Fruit fly (Drosophila melanogaster) whole organism, embryonic: Measurements from ENCODE around the gene TwdlF.

ENCODE experiments used
- B-H2 ChIP-seq: fragments of 200-800 bp; sonication (Bioruptor generic); optimal IDR thresholded peaks from 2 replicates; lab custom pipeline; 2018; ENCODE audit warnings: missing biosample characterization, mild to moderate bottlenecking, missing genetic modification characterization
- CG1233 ChIP-seq: fragments of 200-800 bp; sonication (Bioruptor generic); optimal IDR thresholded peaks from 4 replicates; lab custom pipeline; 2018; ENCODE audit warnings: missing biosample characterization, mild to moderate bottlenecking, missing genetic modification characterization
- CG13894 ChIP-seq: fragments of 200-800 bp; sonication (Bioruptor generic); optimal IDR thresholded peaks from 3 replicates; lab custom pipeline; 2018; ENCODE audit warnings: missing biosample characterization, mild to moderate bottlenecking, missing genetic modification characterization, moderate library complexity
- CG15269 ChIP-seq: fragments of 200-800 bp; sonication (Bioruptor generic); optimal IDR thresholded peaks from 2 replicates; lab custom pipeline; 2018; ENCODE audit warnings: missing biosample characterization, mild to moderate bottlenecking, missing genetic modification characterization, moderate library complexity
- CG15514 ChIP-seq: fragments of 200-800 bp; sonication (Bioruptor generic); optimal IDR thresholded peaks from 3 replicates; lab custom pipeline; 2017; ENCODE audit warnings: missing biosample characterization, missing genetic modification characterization, mild to moderate bottlenecking, moderate library complexity, missing genetic modification reagents
- CG17328 ChIP-seq: fragments of 200-800 bp; sonication (Bioruptor generic); IDR thresholded peaks from 2 replicates; pipeline ENCODE4 v1.3.6; 2022; ENCODE audit warnings: missing biosample characterization, missing genetic modification characterization
- CG17359 ChIP-seq: fragments of 200-800 bp; sonication (Bioruptor generic); optimal IDR thresholded peaks from 3 replicates; lab custom pipeline; 2018; ENCODE audit warnings: missing biosample characterization, mild to moderate bottlenecking, missing genetic modification characterization, moderate library complexity
- CG1792 ChIP-seq: fragments of 200-800 bp; sonication (Bioruptor generic); optimal IDR thresholded peaks from 2 replicates; lab custom pipeline; 2016; ENCODE audit warnings: missing biosample characterization, missing genetic modification characterization
- CG18599 ChIP-seq: fragments of 200-800 bp; sonication (Bioruptor generic); optimal IDR thresholded peaks from 3 replicates; lab custom pipeline; 2017; ENCODE audit warnings: missing biosample characterization, missing genetic modification characterization, mild to moderate bottlenecking, moderate library complexity, missing genetic modification reagents
- CG2129 ChIP-seq: fragments of 200-800 bp; sonication (Bioruptor generic); IDR thresholded peaks from 2 replicates; pipeline ENCODE4 v1.3.6; 2022; ENCODE audit warnings: missing biosample characterization, missing genetic modification characterization; ENCODE audit not compliant: partially characterized antibody
- CG2202 ChIP-seq: fragments of 200-800 bp; sonication (Bioruptor generic); optimal IDR thresholded peaks from 2 replicates; lab custom pipeline; 2018; ENCODE audit warnings: missing biosample characterization, mild to moderate bottlenecking, missing genetic modification characterization
- CG32532 ChIP-seq: fragments of 200-800 bp; sonication (Bioruptor generic); IDR thresholded peaks from 2 replicates; pipeline ENCODE4 v1.3.6; 2022; ENCODE audit warnings: missing biosample characterization, missing genetic modification characterization
- CG5953 ChIP-seq: fragments of 200-800 bp; sonication (Bioruptor generic); IDR thresholded peaks from 2 replicates; pipeline ENCODE4 v1.3.6; 2022; ENCODE audit warnings: missing biosample characterization, missing genetic modification characterization
- CG7786 ChIP-seq: fragments of 200-800 bp; sonication (Bioruptor generic); optimal IDR thresholded peaks from 2 replicates; lab custom pipeline; 2016; ENCODE audit warnings: missing biosample characterization, missing genetic modification characterization
- CG9932 ChIP-seq: fragments of 200-800 bp; sonication (Bioruptor generic); IDR thresholded peaks from 2 replicates; pipeline ENCODE4 v1.3.6; 2022; ENCODE audit warnings: missing biosample characterization, missing genetic modification characterization
- Chrac-16 ChIP-seq: fragments of 200-800 bp; sonication (Bioruptor generic); optimal IDR thresholded peaks from 3 replicates; lab custom pipeline; 2016; ENCODE audit warnings: missing biosample characterization, missing genetic modification characterization
- Dad ChIP-seq: fragments of 200-800 bp; sonication (Bioruptor generic); optimal IDR thresholded peaks from 3 replicates; lab custom pipeline; 2016; ENCODE audit warnings: missing biosample characterization, missing genetic modification characterization
- Deaf1 ChIP-seq: fragments of 200-800 bp; optimal IDR thresholded peaks from 3 replicates; lab custom pipeline; 2019; ENCODE audit warnings: missing biosample characterization, mild to moderate bottlenecking, missing genetic modification characterization, moderate library complexity
- Dip3 ChIP-seq: fragments of 200-800 bp; sonication (Bioruptor generic); optimal IDR thresholded peaks from 3 replicates; lab custom pipeline; 2016; ENCODE audit warnings: missing biosample characterization, missing genetic modification characterization
- Eip74EF ChIP-seq, 2 experiments: fragments of 200-800 bp in 1 of 2; fragments of >200 bp in 1 of 2; sonication (Bioruptor generic) in 1 of 2; optimal IDR thresholded peaks; 2 replicates each; lab custom pipeline; 2017 to 2019; ENCODE audit warnings: missing biosample characterization in 2 of 2, missing genetic modification characterization in 2 of 2, mild to moderate bottlenecking in 1 of 2, moderate library complexity in 1 of 2
- Elba2 ChIP-seq: fragments of 200-800 bp; sonication (Bioruptor generic); optimal IDR thresholded peaks from 3 replicates; lab custom pipeline; 2016; ENCODE audit warnings: missing biosample characterization, missing genetic modification characterization
- Ets65A ChIP-seq: fragments of 200-800 bp; sonication (Bioruptor generic); peaks from one replicate; lab custom pipeline; 2016; ENCODE audit warnings: missing biosample characterization, missing genetic modification characterization
- Hr51 ChIP-seq, 2 experiments: fragments of 200-800 bp; sonication (Bioruptor generic); optimal IDR thresholded peaks; 2 replicates in 1 of 2; 3 replicates in 1 of 2; lab custom pipeline; 2016 to 2018; ENCODE audit warnings: missing biosample characterization in 2 of 2, missing genetic modification characterization in 2 of 2, mild to moderate bottlenecking in 1 of 2, moderate library complexity in 1 of 2
- Lim3 ChIP-seq: fragments of 200-800 bp; sonication (Bioruptor generic); IDR thresholded peaks from 2 replicates; pipeline ENCODE4 v1.3.6; 2022; ENCODE audit warnings: missing biosample characterization, missing genetic modification characterization
- Meics ChIP-seq: fragments of 200-800 bp; sonication (Bioruptor generic); optimal IDR thresholded peaks from 2 replicates; lab custom pipeline; 2017; ENCODE audit warnings: missing biosample characterization, mild to moderate bottlenecking, missing genetic modification characterization
- Oli ChIP-seq: fragments of 200-800 bp; sonication (Bioruptor generic); optimal IDR thresholded peaks from 2 replicates; lab custom pipeline; 2018; ENCODE audit warnings: missing biosample characterization, mild to moderate bottlenecking, missing genetic modification characterization, moderate library complexity
- Sox102F ChIP-seq: fragments of 200-800 bp; sonication (Bioruptor generic); optimal IDR thresholded peaks from 2 replicates; lab custom pipeline; 2018; ENCODE audit warnings: missing biosample characterization, mild to moderate bottlenecking, missing genetic modification characterization, moderate library complexity
- Usf ChIP-seq: fragments of 200-800 bp; sonication (Bioruptor generic); optimal IDR thresholded peaks from 2 replicates; lab custom pipeline; 2017; ENCODE audit warnings: missing genotype, missing biosample characterization, missing genetic modification characterization
- Xbp1 ChIP-seq: fragments of 200-800 bp; sonication (Bioruptor generic); optimal IDR thresholded peaks from 3 replicates; lab custom pipeline; 2016; ENCODE audit warnings: missing biosample characterization, mild to moderate bottlenecking, missing genetic modification characterization
- bab2 ChIP-seq: fragments of 200-800 bp; sonication (Bioruptor generic); optimal IDR thresholded peaks from 2 replicates; lab custom pipeline; 2016; ENCODE audit warnings: missing biosample characterization, missing genetic modification characterization
- chif ChIP-seq, 2 experiments: fragments of 200-800 bp; sonication (Bioruptor generic); optimal IDR thresholded peaks; 3 replicates each; lab custom pipeline; 2016; ENCODE audit warnings: missing biosample characterization in 2 of 2, missing genetic modification characterization in 2 of 2
- chinmo ChIP-seq: fragments of 200-800 bp; sonication (Bioruptor generic); IDR thresholded peaks from 4 replicates; pipeline ENCODE4 v1.3.6; 2022; ENCODE audit warnings: missing biosample characterization, missing genetic modification characterization; ENCODE audit not compliant: partially characterized antibody
- chn ChIP-seq: fragments of 200-800 bp; sonication (Bioruptor generic); optimal IDR thresholded peaks from 2 replicates; lab custom pipeline; 2016; ENCODE audit warnings: missing biosample characterization, missing genetic modification characterization
- crc ChIP-seq: fragments of 200-800 bp; sonication (Bioruptor generic); optimal IDR thresholded peaks from 2 replicates; lab custom pipeline; 2016; ENCODE audit warnings: missing biosample characterization, missing genetic modification characterization
- croc ChIP-seq: fragments of 200-800 bp; sonication (Bioruptor generic); conservative IDR thresholded peaks from 3 replicates; pipeline ENCODE4 v1.3.6; 2022; ENCODE audit warnings: missing biosample characterization, missing genetic modification characterization
- dan ChIP-seq: fragments of 200-800 bp; sonication (Bioruptor generic); IDR thresholded peaks from 2 replicates; pipeline ENCODE4 v1.3.6; 2022; ENCODE audit warnings: missing biosample characterization, missing genetic modification characterization
- dysf ChIP-seq: fragments of 200-800 bp; sonication (Bioruptor generic); IDR thresholded peaks from 3 replicates; pipeline ENCODE4 v1.3.6; 2022; ENCODE audit warnings: missing biosample characterization, missing genetic modification characterization
- gem ChIP-seq: fragments of 200-800 bp; sonication (Bioruptor generic); optimal IDR thresholded peaks from 2 replicates; lab custom pipeline; 2019; ENCODE audit warnings: missing biosample characterization, mild to moderate bottlenecking, missing genetic modification characterization, moderate library complexity
- her ChIP-seq: fragments of 200-800 bp; sonication (Bioruptor generic); optimal IDR thresholded peaks from 2 replicates; lab custom pipeline; 2016; ENCODE audit warnings: missing biosample characterization, missing genetic modification characterization
- lmd ChIP-seq: fragments of 200-800 bp; sonication (Bioruptor generic); IDR thresholded peaks from 2 replicates; pipeline ENCODE4 v1.3.6; 2022; ENCODE audit warnings: missing biosample characterization, missing genetic modification characterization
- luna ChIP-seq: fragments of 200-800 bp; sonication (Bioruptor generic); optimal IDR thresholded peaks from 2 replicates; lab custom pipeline; 2016; ENCODE audit warnings: missing biosample characterization, missing genetic modification characterization
- nau ChIP-seq: fragments of 200-800 bp; sonication (Bioruptor generic); optimal IDR thresholded peaks from 3 replicates; lab custom pipeline; 2017; ENCODE audit warnings: missing biosample characterization, mild to moderate bottlenecking, missing genetic modification characterization, missing genetic modification reagents
- pfk ChIP-seq: fragments of 200-800 bp; sonication (Bioruptor generic); optimal IDR thresholded peaks from 2 replicates; lab custom pipeline; 2018; ENCODE audit warnings: missing biosample characterization, mild to moderate bottlenecking, missing genetic modification characterization, moderate library complexity
- phol ChIP-seq: fragments of 200-800 bp; sonication (Bioruptor generic); optimal IDR thresholded peaks from 3 replicates; lab custom pipeline; 2018; ENCODE audit warnings: missing biosample characterization, mild to moderate bottlenecking, missing genetic modification characterization, moderate library complexity
- row ChIP-seq: fragments of 200-800 bp; sonication (Bioruptor generic); IDR thresholded peaks from 3 replicates; pipeline ENCODE4 v1.3.6; 2022; ENCODE audit warnings: missing biosample characterization, missing genetic modification characterization
- schlank ChIP-seq: fragments of 200-800 bp; sonication (Bioruptor generic); optimal IDR thresholded peaks from 2 replicates; lab custom pipeline; 2018; ENCODE audit warnings: missing biosample characterization, mild to moderate bottlenecking, missing genetic modification characterization
- slbo ChIP-seq: fragments of 200-800 bp; sonication (Bioruptor generic); IDR thresholded peaks from 2 replicates; pipeline ENCODE4 v1.3.6; 2022; ENCODE audit warnings: missing biosample characterization, missing genetic modification characterization
- tll ChIP-seq, 2 experiments: fragments of 200-800 bp in 1 of 2; fragments of >200 bp in 1 of 2; sonication (Bioruptor generic) in 1 of 2; optimal IDR thresholded peaks; 2 replicates each; lab custom pipeline; 2017 to 2019; ENCODE audit warnings: missing biosample characterization in 2 of 2, missing genetic modification characterization in 2 of 2, mild to moderate bottlenecking in 1 of 2, moderate library complexity in 1 of 2

The TwdlF gene

DNA sequence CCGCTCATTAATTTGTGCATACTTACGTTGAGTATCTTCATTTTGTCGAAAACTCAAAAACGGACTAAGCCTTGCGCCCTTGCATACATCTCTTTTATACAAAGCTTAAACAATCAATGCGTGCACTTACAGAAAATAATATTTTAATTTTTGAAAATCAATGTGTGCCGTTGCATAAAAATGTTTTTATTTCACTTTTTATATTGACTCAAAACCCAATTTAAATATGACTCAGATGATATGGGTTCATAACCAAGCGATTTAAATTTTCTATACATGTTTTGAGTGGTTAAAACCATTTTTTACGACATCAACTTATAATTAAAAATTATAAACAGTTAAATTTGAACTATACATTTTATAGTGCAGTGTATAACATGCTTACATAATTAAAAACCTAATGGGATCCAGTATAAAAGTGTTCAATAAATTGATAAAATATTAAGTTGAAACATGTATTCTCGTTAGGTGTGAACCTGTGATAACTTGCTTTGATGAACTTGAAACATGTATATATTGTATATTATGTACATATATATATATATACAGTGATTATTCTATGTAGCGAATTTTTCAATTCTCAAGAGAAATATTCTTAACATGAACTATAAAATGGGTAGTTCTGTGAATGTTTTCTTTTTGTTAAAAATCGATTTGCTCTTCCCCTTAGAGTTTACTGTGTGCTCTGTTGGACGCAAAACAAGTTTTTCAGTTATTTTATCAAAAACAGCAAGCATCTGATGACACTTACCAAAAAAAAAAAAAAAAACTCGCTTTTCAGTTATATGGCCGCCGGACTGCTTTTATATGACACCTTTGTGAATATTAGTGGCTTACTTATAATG, 3.5 kb upstream of the TwdlF start, which contains the start of gene CG34305 (continued):
- TF ChIP-seq chif (GFP tag; optimal IDR thresholded peaks at IDR 0.05; lab: Kevin White, UChicago) (no peak), CG32532 (GFP tag; lab: Robert Waterston, UW) (peak; percentile 37; the same call in 1 of the 2 replicates), CG13894 (tag; lab: Kevin White, UChicago) (no peak), CG7786 (GFP tag; lab: Kevin White, UChicago) (no peak), phol (peak; percentile 7), dan (no peak), Oli (tag; lab: Kevin White, UChicago) (peak; percentile 19), chinmo (GFP tag; lab: Robert Waterston, UW) (no peak), her (GFP tag; lab: Kevin White, UChicago) (no peak), Dip3 (GFP tag; lab: Kevin White, UChicago) (no peak), croc (GFP tag; lab: Robert Waterston, UW) (no peak), Ets65A (GFP tag; lab: Kevin White, UChicago) (no peak), Elba2 (GFP tag; lab: Kevin White, UChicago) (no peak), CG15514 (GFP tag; lab: Kevin White, UChicago) (no peak), luna (GFP tag; lab: Kevin White, UChicago) (no peak), CG2129 (GFP tag; lab: Robert Waterston, UW) (no peak), Sox102F (GFP tag; lab: Kevin White, UChicago) (peak; percentile 51), CG2202 (tag; lab: Kevin White, UChicago) (no peak), CG9932 (peak; percentile 59), lmd (GFP tag; lab: Robert Waterston, UW) (peak; percentile 25; the same call in 1 of the 2 replicates), row (GFP tag; lab: Robert Waterston, UW) (0 out of 3 replicates have a peak, but pooled peaks have one; percentile 24), Chrac-16 (GFP tag; lab: Kevin White, UChicago) (no peak), Usf (no peak), CG17328 (GFP tag; lab: Robert Waterston, UW) (no peak), CG18599 (GFP tag; lab: Kevin White, UChicago) (peak; percentile 4), chn (GFP tag; lab: Kevin White, UChicago) (no peak), CG15269 (tag; lab: Kevin White, UChicago) (peak; percentile 33), Xbp1 (GFP tag; lab: Kevin White, UChicago) (no peak), CG1233 (GFP tag; lab: Kevin White, UChicago) (peak; percentile 20), pfk (no peak), schlank (no peak), slbo (GFP tag; lab: Robert Waterston, UW) (peak; percentile 37), CG1792 (GFP tag; lab: Kevin White, UChicago) (no peak), crc (GFP tag; lab: Kevin White, UChicago) (no peak), tll (GFP tag; optimal IDR thresholded peaks at IDR 0.05; lab: Kevin White, UChicago) (no peak), bab2 (no peak), CG17359 (tag; lab: Kevin White, UChicago) (no peak), gem (no peak), Eip74EF (GFP tag; optimal IDR thresholded peaks at IDR 0.05; lab: Kevin White, UChicago) (no peak), Meics (GFP tag; lab: Kevin White, UChicago) (peak; percentile 45), dysf (GFP tag; lab: Robert Waterston, UW) (peak; percentile 7; the same call in 1 of the 3 replicates), Dad (no peak), Deaf1 (tag; lab: Kevin White, UChicago) (no peak), Lim3 (no peak), CG5953 (no peak), Hr51 (GFP tag; optimal IDR thresholded peaks at IDR 0.05; lab: Kevin White, UChicago) (peak in 1 of 2 experiments; percentile 43), nau (GFP tag; lab: Kevin White, UChicago) (no peak), B-H2 (no peak)
